Worm (Caenorhabditis elegans) whole organism, L1 larva: Measurements from ENCODE around the gene F43C11.6.

Experiments
- C04F5.9 ChIP-seq: sonication (generic microtip); optimal IDR thresholded peaks from 2 replicates; lab custom pipeline; 2016; ENCODE audit warnings: missing genetic modification characterization, missing compliant biosample characterization
- F16B12.6 ChIP-seq: fragments of 150-350 bp; optimal IDR thresholded peaks from 2 replicates; lab custom pipeline; 2014; ENCODE audit warnings: missing biosample characterization, missing genetic modification characterization
- alr-1 ChIP-seq: fragments of 200-800 bp; sonication (Bioruptor generic); optimal IDR thresholded peaks from 2 replicates; lab custom pipeline; 2018; ENCODE audit warnings: borderline replicate concordance, mild to moderate bottlenecking, missing genetic modification characterization, missing compliant biosample characterization
- aly-2 ChIP-seq: fragments of 150-350 bp; optimal IDR thresholded peaks from 2 replicates; lab custom pipeline; 2014; ENCODE audit warnings: missing biosample characterization, missing genetic modification characterization
- ceh-88 ChIP-seq: fragments of 200-800 bp; sonication (Bioruptor generic); IDR thresholded peaks from 2 replicates; pipeline ENCODE4 v1.3.6; 2022; ENCODE audit warnings: missing genetic modification characterization, missing compliant biosample characterization
- ces-1 ChIP-seq: fragments of 150-350 bp; optimal IDR thresholded peaks from 2 replicates; lab custom pipeline; 2014; ENCODE audit warnings: missing biosample characterization, missing genetic modification reagents, missing genetic modification characterization
- dpl-1 ChIP-seq, 3 experiments: fragments of 150-350 bp in 2 of 3; sonication (generic microtip) in 1 of 3; optimal IDR thresholded peaks; 2 replicates each; lab custom pipeline; 2014 to 2017; ENCODE audit warnings: missing biosample characterization in 3 of 3, missing genetic modification characterization in 3 of 3, missing genetic modification reagents in 3 of 3
- dsc-1 ChIP-seq: sonication (generic microtip); optimal IDR thresholded peaks from 2 replicates; lab custom pipeline; 2016; ENCODE audit warnings: mild to moderate bottlenecking, missing genetic modification characterization, missing compliant biosample characterization
- efl-1 ChIP-seq, 4 experiments: fragments of 150-350 bp; optimal IDR thresholded peaks in 3 of 4; peaks in 1 of 4; 1 replicate in 1 of 4; 2 replicates in 3 of 4; lab custom pipeline; 2014; ENCODE audit warnings: missing biosample characterization in 2 of 4, missing genetic modification characterization in 2 of 4, missing genetic modification reagents in 2 of 4
- efl-3 ChIP-seq: fragments of 200-800 bp; sonication (Bioruptor generic); optimal IDR thresholded peaks from 2 replicates; lab custom pipeline; 2018; ENCODE audit warnings: mild to moderate bottlenecking, missing genetic modification characterization, missing compliant biosample characterization
- egl-13 ChIP-seq: sonication (generic microtip); optimal IDR thresholded peaks from 2 replicates; lab custom pipeline; 2016; ENCODE audit warnings: missing genotype, missing genetic modification reagents, missing genetic modification characterization, missing compliant biosample characterization
- elt-2 ChIP-seq: sonication (generic microtip); optimal IDR thresholded peaks from 2 replicates; lab custom pipeline; 2016; ENCODE audit warnings: missing genetic modification characterization, mild to moderate bottlenecking, inconsistent platforms, missing compliant biosample characterization, missing genetic modification reagents
- fkh-8 ChIP-seq: sonication (generic microtip); optimal IDR thresholded peaks from 2 replicates; lab custom pipeline; 2016; ENCODE audit warnings: mild to moderate bottlenecking, missing genetic modification characterization, missing compliant biosample characterization
- hlh-4 ChIP-seq: sonication (generic microtip); optimal IDR thresholded peaks from 2 replicates; lab custom pipeline; 2016; ENCODE audit warnings: mild to moderate bottlenecking, missing genetic modification characterization, missing compliant biosample characterization
- jun-1 ChIP-seq: fragments of 150-350 bp; optimal IDR thresholded peaks from 2 replicates; lab custom pipeline; 2014; ENCODE audit warnings: missing biosample characterization, missing genetic modification reagents, missing genetic modification characterization
- lin-13 ChIP-seq: fragments of 150-350 bp; optimal IDR thresholded peaks from 2 replicates; lab custom pipeline; 2014; ENCODE audit warnings: missing biosample characterization, missing genetic modification reagents, missing genetic modification characterization
- lin-35 ChIP-seq, 2 experiments: fragments of 150-350 bp; optimal IDR thresholded peaks; 2 replicates each; lab custom pipeline; 2014; ENCODE audit warnings: missing biosample characterization in 2 of 2, missing genetic modification characterization in 2 of 2, missing genetic modification reagents in 2 of 2
- lin-39 ChIP-seq: fragments of 150-350 bp; optimal IDR thresholded peaks from 2 replicates; lab custom pipeline; 2014; ENCODE audit warnings: missing biosample characterization, missing genetic modification reagents, missing genetic modification characterization
- lir-3 ChIP-seq: sonication (generic microtip); optimal IDR thresholded peaks from 2 replicates; lab custom pipeline; 2016; ENCODE audit warnings: mild to moderate bottlenecking, missing genetic modification characterization, moderate library complexity, missing compliant biosample characterization; ENCODE audit not compliant: poor library complexity
- mdl-1 ChIP-seq, 2 experiments: fragments of 150-350 bp; optimal IDR thresholded peaks; 2 replicates each; lab custom pipeline; 2014 to 2017; ENCODE audit warnings: missing biosample characterization in 2 of 2, missing genetic modification characterization in 2 of 2, inconsistent platforms in 1 of 2
- nhr-12 ChIP-seq: sonication (generic microtip); optimal IDR thresholded peaks from 2 replicates; lab custom pipeline; 2017; ENCODE audit warnings: missing biosample characterization, missing genetic modification characterization
- nhr-19 ChIP-seq: fragments of 200-800 bp; sonication (Bioruptor generic); conservative IDR thresholded peaks from 2 replicates; pipeline ENCODE4 v1.3.6; 2022; ENCODE audit warnings: missing genetic modification characterization, missing compliant biosample characterization
- nhr-20 ChIP-seq: sonication (generic microtip); optimal IDR thresholded peaks from 2 replicates; lab custom pipeline; 2016; ENCODE audit warnings: mild to moderate bottlenecking, missing genetic modification characterization, missing compliant biosample characterization
- nhr-71 ChIP-seq: sonication (generic microtip); optimal IDR thresholded peaks from 2 replicates; lab custom pipeline; 2016; ENCODE audit warnings: mild to moderate bottlenecking, missing genetic modification characterization, moderate library complexity, missing compliant biosample characterization
- nhr-76 ChIP-seq: sonication (generic microtip); optimal IDR thresholded peaks from 2 replicates; lab custom pipeline; 2017; ENCODE audit warnings: missing biosample characterization, missing genetic modification characterization
- nhr-77 ChIP-seq: fragments of 150-350 bp; optimal IDR thresholded peaks from 2 replicates; lab custom pipeline; 2014; ENCODE audit warnings: missing biosample characterization, missing genetic modification characterization
- nhr-84 ChIP-seq: sonication (generic microtip); optimal IDR thresholded peaks from 2 replicates; lab custom pipeline; 2017; ENCODE audit warnings: missing biosample characterization, missing genetic modification characterization
- nhr-90 ChIP-seq: sonication (generic microtip); optimal IDR thresholded peaks from 2 replicates; lab custom pipeline; 2016; ENCODE audit warnings: mild to moderate bottlenecking, missing genetic modification characterization, missing compliant biosample characterization; ENCODE audit not compliant: poor library complexity
- pag-3 ChIP-seq: sonication (generic microtip); optimal IDR thresholded peaks from 2 replicates; lab custom pipeline; 2017; ENCODE audit warnings: missing genetic modification characterization, mild to moderate bottlenecking, missing compliant biosample characterization, antibody characterized with exemption, borderline replicate concordance; ENCODE audit not compliant: insufficient read depth
- pqm-1 ChIP-seq: sonication (generic microtip); optimal IDR thresholded peaks from 3 replicates; lab custom pipeline; 2017; ENCODE audit warnings: missing biosample characterization, missing genetic modification characterization
- snu-23 ChIP-seq: sonication (generic microtip); optimal IDR thresholded peaks from 2 replicates; lab custom pipeline; 2016; ENCODE audit warnings: missing genetic modification characterization, missing compliant biosample characterization
- sptf-1 ChIP-seq: fragments of 150-350 bp; optimal IDR thresholded peaks from 2 replicates; lab custom pipeline; 2014; ENCODE audit warnings: missing biosample characterization, missing genetic modification characterization
- swsn-7 ChIP-seq: sonication (generic microtip); optimal IDR thresholded peaks from 2 replicates; lab custom pipeline; 2016; ENCODE audit warnings: missing genetic modification characterization, missing compliant biosample characterization
- tbx-2 ChIP-seq: sonication (generic microtip); optimal IDR thresholded peaks from 2 replicates; lab custom pipeline; 2016; ENCODE audit warnings: missing genetic modification characterization, missing compliant biosample characterization
- tlp-1 ChIP-seq: fragments of 150-350 bp; optimal IDR thresholded peaks from 2 replicates; lab custom pipeline; 2014; ENCODE audit warnings: missing biosample characterization, missing genetic modification characterization
- unc-30 ChIP-seq: sonication (generic microtip); optimal IDR thresholded peaks from 2 replicates; lab custom pipeline; 2017; ENCODE audit warnings: missing biosample characterization, missing genetic modification characterization
- unc-62 ChIP-seq: fragments of 150-350 bp; optimal IDR thresholded peaks from 2 replicates; lab custom pipeline; 2014; ENCODE audit warnings: missing biosample characterization, missing genetic modification reagents, missing genetic modification characterization
- unc-86 ChIP-seq: sonication (generic microtip); optimal IDR thresholded peaks from 2 replicates; lab custom pipeline; 2016; ENCODE audit warnings: missing genetic modification characterization, missing compliant biosample characterization
- unc-98 ChIP-seq: fragments of 200-800 bp; sonication (Bioruptor generic); IDR thresholded peaks from 2 replicates; pipeline ENCODE4 v1.3.6; 2022; ENCODE audit warnings: missing genetic modification characterization, missing compliant biosample characterization
- vab-15 ChIP-seq: sonication (generic microtip); optimal IDR thresholded peaks from 2 replicates; lab custom pipeline; 2017; ENCODE audit warnings: missing genotype, mild to moderate bottlenecking, missing genetic modification characterization, missing compliant biosample characterization
- xbp-1 ChIP-seq: sonication (generic microtip); optimal IDR thresholded peaks from 2 replicates; lab custom pipeline; 2016; ENCODE audit warnings: missing genetic modification characterization, missing compliant biosample characterization
- zip-4 ChIP-seq: fragments of 200-800 bp; sonication (Bioruptor generic); optimal IDR thresholded peaks from 2 replicates; lab custom pipeline; 2018; ENCODE audit warnings: mild to moderate bottlenecking, missing genetic modification characterization, moderate library complexity, missing compliant biosample characterization

The F43C11.6 gene

DNA sequence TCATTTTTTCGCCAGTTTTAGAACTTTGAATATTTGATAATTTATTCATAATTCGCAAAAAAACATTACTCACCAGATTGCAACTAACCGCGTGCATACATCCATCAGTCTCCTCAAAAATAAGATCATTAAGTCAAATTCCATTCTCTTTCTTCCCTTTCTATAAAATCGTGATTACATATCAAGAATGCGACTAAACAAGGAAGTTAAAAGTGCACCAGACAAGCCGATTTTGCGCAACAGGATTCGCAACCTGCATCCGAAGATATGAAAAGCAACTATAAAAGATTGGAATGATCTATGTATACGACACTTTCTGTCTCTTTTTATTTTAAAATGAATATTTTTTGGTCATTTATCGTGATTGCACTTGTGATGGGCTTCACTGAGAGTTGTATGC, 26.7 kb downstream of the F43C11.6 start, which contains the start of gene hpo-25:
TSS of gene hpo-25 (plus strand) at position 301 of the 400 bp plus-strand sequence.
- TF ChIP-seq lin-39 (tag; lab: Kevin White, UChicago) (no peak), C04F5.9 (tag; lab: Kevin White, UChicago) (no peak), sptf-1 (tag; lab: Kevin White, UChicago) (no peak), lin-13 (GFP tag; lab: Kevin White, UChicago) (no peak), nhr-77 (tag; lab: Kevin White, UChicago) (no peak), pqm-1 (no peak), lir-3 (tag; lab: Kevin White, UChicago) (no peak), nhr-12 (tag; lab: Kevin White, UChicago) (no peak), swsn-7 (tag; lab: Kevin White, UChicago) (no peak), nhr-90 (tag; lab: Kevin White, UChicago) (no peak), nhr-76 (tag; lab: Kevin White, UChicago) (no peak)

ce11 chrII:2372090-2372489, 29.9 kb downstream of the F43C11.6 start, which contains the start of gene F16G10.3:
TSS of gene F16G10.3 (plus strand) at chrII:2372390.
- no peak for TF ChIP-seq ceh-88 (GFP tag; lab: Robert Waterston, UW)
- TF ChIP-seq efl-1 (optimal IDR thresholded peaks at IDR 0.05; lab: Kevin White, UChicago): no peak
- peak in 1 of 2 experiments; percentile 27 for TF ChIP-seq efl-1 (GFP tag; optimal IDR thresholded peaks at IDR 0.05 in 1 of 2; lab: Kevin White, UChicago)

DNA sequence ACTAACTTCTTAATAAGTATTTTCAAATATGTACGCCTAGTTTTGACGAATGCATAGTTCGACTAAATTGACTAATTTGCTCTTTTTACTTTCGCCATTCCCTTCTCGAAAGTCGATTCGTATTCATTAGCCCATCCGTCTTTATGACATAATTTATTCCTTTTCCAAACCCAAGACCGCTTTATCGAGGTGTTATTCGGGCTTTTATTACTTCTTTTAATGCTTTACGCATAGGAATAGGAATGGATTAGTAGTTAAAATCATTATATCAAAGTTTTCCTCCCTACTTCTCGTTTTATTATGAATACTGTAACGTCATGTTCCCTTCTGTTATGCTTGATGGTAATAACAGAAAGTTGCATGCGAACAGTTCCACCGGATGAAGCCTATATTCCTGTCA, 32.7 kb downstream of the F43C11.6 start, which contains the start of gene F16G10.2:
TSS of gene F16G10.2 (plus strand) at position 301 of the 400 bp plus-strand sequence.
- TF ChIP-seq snu-23 (GFP tag; lab: Kevin White, UChicago): no peak
- TF ChIP-seq nhr-19: no peak
- TF ChIP-seq unc-62: no peak
- no peak for TF ChIP-seq zip-4
- TF ChIP-seq unc-98 (GFP tag; lab: Robert Waterston, UW): no peak
- no peak for TF ChIP-seq F16B12.6 (tag; lab: Kevin White, UChicago)
- no peak for TF ChIP-seq dsc-1 (tag; lab: Kevin White, UChicago)
- no peak for TF ChIP-seq pqm-1
- TF ChIP-seq fkh-8: no peak

DNA sequence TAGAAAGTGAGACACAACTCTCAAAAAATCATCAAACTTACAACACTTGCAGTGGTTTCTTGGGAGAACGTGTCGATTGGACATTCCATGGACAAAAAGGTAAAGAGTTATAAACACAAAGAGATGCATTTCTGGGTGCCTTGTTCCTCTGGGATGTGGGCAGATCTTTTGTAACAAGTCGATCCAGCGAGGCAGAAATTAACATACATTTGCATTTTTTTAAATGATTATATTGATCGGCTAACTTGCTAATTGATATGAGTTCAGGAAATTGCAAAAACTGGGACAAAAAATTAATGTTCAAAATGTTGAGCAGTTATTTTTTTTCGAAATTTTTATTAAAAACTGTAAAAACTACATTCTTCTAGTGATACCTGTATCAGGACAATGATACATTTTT, 35.5 kb downstream of the F43C11.6 start, which contains the start of gene F16G10.6:
TSS of gene F16G10.6 (minus strand) at position 101 of the 400 bp plus-strand sequence.
- TF ChIP-seq swsn-7 (tag; lab: Kevin White, UChicago) (no peak), ces-1 (no peak), unc-30 (tag; lab: Kevin White, UChicago) (no peak), zip-4 (no peak), xbp-1 (tag; lab: Kevin White, UChicago) (no peak), nhr-76 (tag; lab: Kevin White, UChicago) (no peak), lin-35 (GFP tag; optimal IDR thresholded peaks at IDR 0.05; lab: Kevin White, UChicago) (no peak), pag-3 (tag; lab: Kevin White, UChicago) (no peak), unc-86 (tag; lab: Kevin White, UChicago) (no peak), hlh-4 (tag; lab: Kevin White, UChicago) (no peak), nhr-20 (tag; lab: Kevin White, UChicago) (no peak)
- TF ChIP-seq, all 84 proteins: peak for 0

DNA sequence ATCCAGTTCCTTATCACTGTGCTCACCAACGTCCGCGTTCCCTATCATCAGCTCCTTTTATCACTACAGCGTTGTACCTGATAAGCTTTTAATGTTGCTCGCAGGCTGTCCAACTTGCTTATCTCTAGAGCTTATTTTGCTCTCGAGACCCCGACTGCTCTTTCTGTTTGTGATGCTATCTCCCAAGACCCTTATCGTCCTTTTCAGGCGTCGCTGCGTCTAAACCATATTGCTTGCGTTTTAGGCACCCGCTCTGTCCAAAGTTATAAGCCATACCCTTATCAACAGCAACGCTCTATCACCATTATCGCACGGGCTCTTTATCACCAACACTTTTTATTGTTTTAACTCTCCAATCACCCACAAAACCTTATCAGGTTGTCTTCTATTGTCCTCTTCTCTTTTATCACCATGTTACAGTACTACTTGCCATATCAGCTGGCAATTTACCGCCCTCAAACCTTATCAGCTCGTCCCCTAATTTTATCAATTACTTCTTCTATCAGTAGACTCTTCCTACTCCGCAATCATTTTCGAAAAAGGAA, 36.3 kb downstream of the F43C11.6 start:
- peak; percentile 92 for TF ChIP-seq jun-1
- TF ChIP-seq fkh-8: no peak
- TF ChIP-seq nhr-84 (tag; lab: Kevin White, UChicago): no peak
- no peak for TF ChIP-seq efl-1 (optimal IDR thresholded peaks at IDR 0.05; lab: Kevin White, UChicago)
- peak in 1 of 2 experiments; percentile 80 for TF ChIP-seq efl-1 (GFP tag; optimal IDR thresholded peaks at IDR 0.05 in 1 of 2; lab: Kevin White, UChicago)
- TF ChIP-seq mdl-1 (tag; optimal IDR thresholded peaks at IDR 0.05; lab: Kevin White, UChicago): peak in 1 of 2 experiments; percentile 8
- TF ChIP-seq efl-3 (GFP tag; lab: Kevin White, UChicago): no peak
- TF ChIP-seq C04F5.9 (tag; lab: Kevin White, UChicago): no peak
- peak; percentile 100 for TF ChIP-seq elt-2
- TF ChIP-seq alr-1 (tag; lab: Kevin White, UChicago): no peak
- peak; percentile 19; the same call in 1 of the 2 replicates for TF ChIP-seq nhr-19
- peak; percentile 65 for TF ChIP-seq nhr-71 (tag; lab: Kevin White, UChicago)
- no peak for TF ChIP-seq aly-2 (tag; lab: Kevin White, UChicago)
- no peak for TF ChIP-seq dpl-1 (GFP tag; optimal IDR thresholded peaks at IDR 0.05; lab: Kevin White, UChicago)
- no peak for TF ChIP-seq pag-3 (tag; lab: Kevin White, UChicago)
- peak in 1 of 2 experiments; percentile 60 for TF ChIP-seq lin-35 (GFP tag; optimal IDR thresholded peaks at IDR 0.05; lab: Kevin White, UChicago)
- TF ChIP-seq tlp-1 (tag; lab: Kevin White, UChicago): peak; percentile 60
- TF ChIP-seq vab-15: no peak
- TF ChIP-seq nhr-90 (tag; lab: Kevin White, UChicago): peak; percentile 59
- peak; percentile 94 for TF ChIP-seq egl-13
- TF ChIP-seq tbx-2 (tag; lab: Kevin White, UChicago): peak; percentile 19
